Worm (Caenorhabditis elegans) whole organism, mixed stage, embryonic: ENCODE results near the gene C05D2.8.

Experiments
- blmp-1 ChIP-seq: fragments of 150-350 bp; optimal IDR thresholded peaks from 2 replicates; lab custom pipeline; 2014; ENCODE audit warnings: missing biosample characterization, missing genetic modification characterization
- ces-1 ChIP-seq: fragments of 150-350 bp; optimal IDR thresholded peaks from 2 replicates; lab custom pipeline; 2014; ENCODE audit warnings: missing biosample characterization, missing genetic modification reagents, missing genetic modification characterization
- elt-1 ChIP-seq: sonication (generic microtip); optimal IDR thresholded peaks from 2 replicates; lab custom pipeline; 2017; ENCODE audit warnings: missing genetic modification characterization, mild to moderate bottlenecking, missing compliant biosample characterization, antibody characterized with exemption, moderate library complexity, borderline replicate concordance; ENCODE audit not compliant: insufficient read depth
- elt-3 ChIP-seq: fragments of 150-350 bp; optimal IDR thresholded peaks from 2 replicates; lab custom pipeline; 2014; ENCODE audit warnings: missing biosample characterization, missing genetic modification characterization
- ham-2 ChIP-seq: fragments of 200-800 bp; sonication (Bioruptor generic); optimal IDR thresholded peaks from 2 replicates; lab custom pipeline; 2018; ENCODE audit warnings: mild to moderate bottlenecking, missing genetic modification characterization, missing compliant biosample characterization
- hlh-1 ChIP-seq: fragments of 150-350 bp; optimal IDR thresholded peaks from 2 replicates; lab custom pipeline; 2014; ENCODE audit warnings: missing biosample characterization, missing genetic modification reagents, missing genetic modification characterization
- lsy-2 ChIP-seq: fragments of 150-350 bp; optimal IDR thresholded peaks from 2 replicates; lab custom pipeline; 2014; ENCODE audit warnings: missing biosample characterization, missing genetic modification characterization
- nhr-12 ChIP-seq: fragments of 150-350 bp; optimal IDR thresholded peaks from 2 replicates; lab custom pipeline; 2014; ENCODE audit warnings: missing biosample characterization, missing genetic modification characterization
- nhr-28 ChIP-seq: fragments of 150-350 bp; optimal IDR thresholded peaks from 2 replicates; lab custom pipeline; 2014; ENCODE audit warnings: missing biosample characterization, missing genetic modification characterization
- nhr-76 ChIP-seq: sonication (generic microtip); optimal IDR thresholded peaks from 2 replicates; lab custom pipeline; 2017; ENCODE audit warnings: missing biosample characterization, missing genetic modification characterization
- pha-4 ChIP-seq: fragments of 150-350 bp; optimal IDR thresholded peaks from 2 replicates; lab custom pipeline; 2018; ENCODE audit warnings: missing biosample characterization, missing genetic modification reagents, missing genetic modification characterization
- unc-39 ChIP-seq: fragments of 150-350 bp; optimal IDR thresholded peaks from 2 replicates; lab custom pipeline; 2014; ENCODE audit warnings: missing biosample characterization, missing genetic modification characterization
- unc-62 ChIP-seq: fragments of 150-350 bp; optimal IDR thresholded peaks from 2 replicates; lab custom pipeline; 2014; ENCODE audit warnings: missing biosample characterization, missing genetic modification reagents, missing genetic modification characterization
- ztf-11 ChIP-seq: fragments of 150-350 bp; optimal IDR thresholded peaks from 2 replicates; lab custom pipeline; 2014; ENCODE audit warnings: missing biosample characterization, missing genetic modification characterization

DNA sequence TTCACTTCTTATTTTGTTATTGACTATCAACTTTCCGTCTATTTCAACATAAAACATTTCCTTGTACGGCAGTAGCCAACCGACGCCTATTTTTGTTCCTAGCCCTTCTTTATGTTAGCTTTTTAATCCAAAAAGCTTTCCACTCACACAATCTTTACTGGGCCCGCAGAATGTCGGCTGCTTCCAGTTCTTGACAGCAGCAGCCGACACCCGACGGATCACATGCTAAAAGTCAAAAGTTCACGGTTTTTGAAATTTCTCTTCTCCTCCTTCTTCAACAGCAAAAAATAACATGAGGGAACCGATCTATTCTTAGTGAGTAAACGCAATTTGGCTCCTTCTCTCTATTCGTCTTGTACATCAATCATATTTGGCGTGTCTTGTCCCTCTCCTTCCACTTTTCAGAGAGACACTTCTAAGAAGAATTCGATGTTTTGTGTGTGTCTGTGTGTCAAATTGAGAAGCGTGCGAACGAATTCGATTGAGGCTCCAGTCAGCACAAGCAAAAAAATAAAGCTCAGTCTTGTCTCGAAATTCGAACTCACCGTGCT lies 22.4 kb upstream of the C05D2.8 start:
- TF ChIP-seq ces-1 (GFP tag; lab: Kevin White, UChicago) = peak; percentile 88
- TF ChIP-seq unc-62 (GFP tag; lab: Kevin White, UChicago) = no peak
- TF ChIP-seq pha-4 = no peak
- no peak for TF ChIP-seq blmp-1 (tag; lab: Kevin White, UChicago)
- no peak for TF ChIP-seq elt-3 (tag; lab: Kevin White, UChicago)
- TF ChIP-seq ztf-11 (tag; lab: Kevin White, UChicago) = no peak
- TF ChIP-seq lsy-2 (tag; lab: Kevin White, UChicago) = no peak
- no peak for TF ChIP-seq ham-2 (GFP tag; lab: Kevin White, UChicago)
- no peak for TF ChIP-seq unc-39 (tag; lab: Kevin White, UChicago)
- TF ChIP-seq hlh-1 (tag; lab: Kevin White, UChicago) = no peak
- no peak for TF ChIP-seq nhr-28 (tag; lab: Kevin White, UChicago)
- TF ChIP-seq nhr-12 = no peak
- TF ChIP-seq elt-1 (tag; lab: Kevin White, UChicago) = no peak
- TF ChIP-seq nhr-76 (tag; lab: Kevin White, UChicago) = no peak
